Worm (Caenorhabditis elegans): ENCODE results near the gene R10H10.3.

R10H10.3 gene

ce11 chrIV:10366018-10366417, 22.3 kb upstream of the R10H10.3 start, which contains the start of gene sir-2.1:
Gene sir-2.1 (minus strand): TSS chrIV:10366229.
- no peak for TF ChIP-seq ztf-11 (tag; optimal IDR thresholded peaks at IDR 0.05)
- no peak for TF ChIP-seq ztf-4 (tag; optimal IDR thresholded peaks at IDR 0.05)
- TF ChIP-seq unc-62 (GFP tag; optimal IDR thresholded peaks at IDR 0.05) = no peak
- TF ChIP-seq nhr-23 (tag; optimal IDR thresholded peaks at IDR 0.05) = no peak
- no peak for TF ChIP-seq ceh-82 (tag; optimal IDR thresholded peaks at IDR 0.05)
- peak in 1 of 2 experiments; percentile 69 for TF ChIP-seq lsy-2 (tag; optimal IDR thresholded peaks at IDR 0.05)
- TF ChIP-seq nhr-77 (tag; optimal IDR thresholded peaks at IDR 0.05) = no peak
- peak; percentile 49 for TF ChIP-seq sma-3 (GFP tag; optimal IDR thresholded peaks at IDR 0.05)
- TF ChIP-seq elt-3 (tag; optimal IDR thresholded peaks at IDR 0.05) = no peak
- TF ChIP-seq unc-55 (GFP tag; optimal IDR thresholded peaks at IDR 0.05) = peak; percentile 54
- no peak for TF ChIP-seq elt-1 (tag; optimal IDR thresholded peaks at IDR 0.05)
- peak; percentile 29 for TF ChIP-seq nhr-25 (tag; optimal IDR thresholded peaks at IDR 0.05)
- no peak for TF ChIP-seq unc-39 (tag; optimal IDR thresholded peaks at IDR 0.05)
- no peak for TF ChIP-seq skn-1 (tag; optimal IDR thresholded peaks at IDR 0.05)
- peak; percentile 53 for TF ChIP-seq sma-9 (GFP tag; optimal IDR thresholded peaks at IDR 0.05)
- TF ChIP-seq sma-9 (tag; optimal IDR thresholded peaks at IDR 0.05) = no peak
- TF ChIP-seq lin-39 (tag; optimal IDR thresholded peaks at IDR 0.05) = no peak
- no peak for TF ChIP-seq ztf-1 (GFP tag; conservative IDR thresholded peaks at IDR 0.05)
- no peak for TF ChIP-seq zag-1 (tag; optimal IDR thresholded peaks at IDR 0.05)
- peak; percentile 67 for TF ChIP-seq gmeb-1 (tag; optimal IDR thresholded peaks at IDR 0.05)
- no peak for TF ChIP-seq snpc-4 (tag; optimal IDR thresholded peaks at IDR 0.05)
- TF ChIP-seq alr-1 (tag; optimal IDR thresholded peaks at IDR 0.05) = no peak
- TF ChIP-seq mdl-1 (tag; optimal IDR thresholded peaks at IDR 0.05) = no peak
- peak; percentile 64 for TF ChIP-seq C34F6.9 (tag; optimal IDR thresholded peaks at IDR 0.05)
- no peak for TF ChIP-seq lin-13 (GFP tag; optimal IDR thresholded peaks at IDR 0.05)
- no peak for TF ChIP-seq R02D3.7 (tag; optimal IDR thresholded peaks at IDR 0.05)
- no peak for TF ChIP-seq lin-11 (tag; optimal IDR thresholded peaks at IDR 0.05)
- no peak for TF ChIP-seq Y55F3AM.14 (GFP tag; optimal IDR thresholded peaks at IDR 0.05)
- TF ChIP-seq sem-4 (tag; optimal IDR thresholded peaks at IDR 0.05) = no peak
- TF ChIP-seq crh-2 (tag; optimal IDR thresholded peaks at IDR 0.05) = peak; percentile 83
- TF ChIP-seq mab-5 (tag; optimal IDR thresholded peaks at IDR 0.05) = no peak
- peak; percentile 40 for TF ChIP-seq F13H6.1 (tag; optimal IDR thresholded peaks at IDR 0.05)
- no peak for TF ChIP-seq dmd-4 (tag; optimal IDR thresholded peaks at IDR 0.05)
- no peak for TF ChIP-seq aly-2 (tag; optimal IDR thresholded peaks at IDR 0.05)
- TF ChIP-seq blmp-1 (tag; optimal IDR thresholded peaks at IDR 0.05; ENCODE audit: insufficient read depth) = no peak
- TF ChIP-seq nhr-6 (tag; optimal IDR thresholded peaks at IDR 0.05) = no peak
- TF ChIP-seq egl-27 (tag; optimal IDR thresholded peaks at IDR 0.05) = no peak
- no peak for TF ChIP-seq nhr-10 (tag; optimal IDR thresholded peaks at IDR 0.05)
- no peak for TF ChIP-seq fos-1 (tag; optimal IDR thresholded peaks at IDR 0.05)
- no peak for TF ChIP-seq peb-1 (tag; optimal IDR thresholded peaks at IDR 0.05)
- TF ChIP-seq ama-1 (optimal IDR thresholded peaks at IDR 0.05) = no peak
- TF ChIP-seq nhr-12 (tag; optimal IDR thresholded peaks at IDR 0.05) = no peak
- peak; percentile 54 for TF ChIP-seq nhr-129 (tag; optimal IDR thresholded peaks at IDR 0.05)
- TF ChIP-seq mbf-1 (tag; optimal IDR thresholded peaks at IDR 0.05) = no peak
- TF ChIP-seq nhr-237 (tag; optimal IDR thresholded peaks at IDR 0.05) = no peak
- TF ChIP-seq ceh-16 (tag; optimal IDR thresholded peaks at IDR 0.05) = no peak
- no peak for TF ChIP-seq nhr-21 (tag; optimal IDR thresholded peaks at IDR 0.05)
- TF ChIP-seq nhr-11 (tag; optimal IDR thresholded peaks at IDR 0.05) = no peak
- no peak for TF ChIP-seq ZK546.5 (tag; optimal IDR thresholded peaks at IDR 0.05)
